Fruit fly (Drosophila melanogaster) whole organism, embryonic: ENCODE results near the gene CG5388.
A peak's percentile ranks its signal among the peaks of the same experiment; 100 is the strongest.

Experiments
- ATbp ChIP-seq: fragments of 200-800 bp; sonication (Bioruptor generic); optimal IDR thresholded peaks from 2 replicates; lab custom pipeline; 2017; ENCODE audit warnings: missing biosample characterization, mild to moderate bottlenecking, missing genetic modification characterization, missing genetic modification reagents
- Adf1 ChIP-seq: fragments of 200-800 bp; sonication (Bioruptor generic); IDR thresholded peaks from 2 replicates; pipeline ENCODE4 v1.3.6; 2022; ENCODE audit warnings: missing biosample characterization, missing genetic modification characterization
- Aef1 ChIP-seq: fragments of 200-800 bp; sonication (Bioruptor generic); IDR thresholded peaks from 3 replicates; pipeline ENCODE4 v1.3.6; 2022; ENCODE audit warnings: missing biosample characterization, missing genetic modification characterization
- BEAF-32 ChIP-seq: fragments of 200-800 bp; sonication (Bioruptor generic); optimal IDR thresholded peaks from 3 replicates; lab custom pipeline; 2017; ENCODE audit warnings: missing biosample characterization, missing genetic modification characterization, mild to moderate bottlenecking, moderate library complexity, missing genetic modification reagents
- CG1024 ChIP-seq: fragments of 200-800 bp; sonication (Bioruptor generic); IDR thresholded peaks from 2 replicates; pipeline ENCODE4 v1.3.6; 2022; ENCODE audit warnings: missing biosample characterization, missing genetic modification characterization
- CG12659 ChIP-seq: fragments of 200-800 bp; sonication (Bioruptor generic); optimal IDR thresholded peaks from 3 replicates; lab custom pipeline; 2017; ENCODE audit warnings: mild to moderate bottlenecking, missing biosample characterization, missing genetic modification reagents, missing genetic modification characterization
- CG12769 ChIP-seq: fragments of 200-800 bp; sonication (Bioruptor generic); optimal IDR thresholded peaks from 2 replicates; lab custom pipeline; 2019; ENCODE audit warnings: missing biosample characterization, mild to moderate bottlenecking, missing genetic modification characterization, moderate library complexity
- CG14965 ChIP-seq: fragments of 200-800 bp; sonication (Bioruptor generic); optimal IDR thresholded peaks from 2 replicates; lab custom pipeline; 2016; ENCODE audit warnings: missing biosample characterization, missing genetic modification characterization, borderline replicate concordance
- CG15479 ChIP-seq: fragments of 200-800 bp; sonication (Bioruptor generic); optimal IDR thresholded peaks from 3 replicates; lab custom pipeline; 2019; ENCODE audit warnings: missing biosample characterization, mild to moderate bottlenecking, missing genetic modification characterization, moderate library complexity
- CG1792 ChIP-seq: fragments of 200-800 bp; sonication (Bioruptor generic); optimal IDR thresholded peaks from 2 replicates; lab custom pipeline; 2016; ENCODE audit warnings: missing biosample characterization, missing genetic modification characterization
- CG3065 ChIP-seq: fragments of 200-800 bp; sonication (Bioruptor generic); optimal IDR thresholded peaks from 2 replicates; lab custom pipeline; 2016; ENCODE audit warnings: missing biosample characterization, missing genetic modification characterization
- CG3281 ChIP-seq: fragments of 200-800 bp; sonication (Bioruptor generic); optimal IDR thresholded peaks from 3 replicates; lab custom pipeline; 2017; ENCODE audit warnings: missing biosample characterization, mild to moderate bottlenecking, missing genetic modification characterization
- CG4424 ChIP-seq: fragments of 200-800 bp; sonication (Bioruptor generic); optimal IDR thresholded peaks from 3 replicates; lab custom pipeline; 2016; ENCODE audit warnings: missing biosample characterization, missing genetic modification characterization
- CG9609 ChIP-seq: fragments of 200-800 bp; sonication (Bioruptor generic); optimal IDR thresholded peaks from 3 replicates; lab custom pipeline; 2016; ENCODE audit warnings: missing biosample characterization, missing genetic modification characterization
- CG9797 ChIP-seq: fragments of 200-800 bp; sonication (Bioruptor generic); optimal IDR thresholded peaks from 3 replicates; lab custom pipeline; 2018; ENCODE audit warnings: missing biosample characterization, mild to moderate bottlenecking, missing genetic modification characterization
- Camta ChIP-seq: fragments of 200-800 bp; sonication (Bioruptor generic); optimal IDR thresholded peaks from 2 replicates; lab custom pipeline; 2016; ENCODE audit warnings: missing biosample characterization, missing genetic modification characterization
- D19B ChIP-seq: fragments of 200-800 bp; sonication (Bioruptor generic); optimal IDR thresholded peaks from 2 replicates; lab custom pipeline; 2017; ENCODE audit warnings: missing biosample characterization, mild to moderate bottlenecking, missing genetic modification characterization
- HLH4C ChIP-seq: fragments of 200-800 bp; sonication (Bioruptor generic); IDR thresholded peaks from 3 replicates; pipeline ENCODE4 v1.3.6; 2022; ENCODE audit warnings: missing biosample characterization, missing genetic modification characterization; ENCODE audit not compliant: partially characterized antibody
- Hmr ChIP-seq: fragments of 200-800 bp; sonication (Bioruptor generic); optimal IDR thresholded peaks from 3 replicates; lab custom pipeline; 2017; ENCODE audit warnings: mild to moderate bottlenecking, missing biosample characterization, missing genetic modification reagents, missing genetic modification characterization
- Lim3 ChIP-seq: fragments of 200-800 bp; sonication (Bioruptor generic); IDR thresholded peaks from 2 replicates; pipeline ENCODE4 v1.3.6; 2022; ENCODE audit warnings: missing biosample characterization, missing genetic modification characterization
- Lpt ChIP-seq: fragments of >200 bp; optimal IDR thresholded peaks from 2 replicates; lab custom pipeline; 2018; ENCODE audit warnings: missing biosample characterization, missing genetic modification characterization
- MTF-1 ChIP-seq: fragments of 200-800 bp; sonication (Bioruptor generic); optimal IDR thresholded peaks from 2 replicates; lab custom pipeline; 2018; ENCODE audit warnings: missing biosample characterization, mild to moderate bottlenecking, missing genetic modification characterization, borderline replicate concordance
- Med ChIP-seq: fragments of 200-800 bp; sonication (Bioruptor generic); peaks from one replicate; lab custom pipeline; 2016; ENCODE audit warnings: missing biosample characterization, missing genetic modification characterization, mild to moderate bottlenecking, inconsistent platforms, moderate library complexity
- Meics ChIP-seq: fragments of 200-800 bp; sonication (Bioruptor generic); optimal IDR thresholded peaks from 2 replicates; lab custom pipeline; 2017; ENCODE audit warnings: missing biosample characterization, mild to moderate bottlenecking, missing genetic modification characterization
- Optix ChIP-seq: fragments of 200-800 bp; sonication (Bioruptor generic); IDR thresholded peaks from 3 replicates; pipeline ENCODE4 v1.3.6; 2022; ENCODE audit warnings: missing biosample characterization, missing genetic modification characterization
- Rfx ChIP-seq: fragments of 200-800 bp; sonication (Bioruptor generic); IDR thresholded peaks from 2 replicates; pipeline ENCODE4 v1.3.6; 2022; ENCODE audit warnings: missing biosample characterization, missing genetic modification characterization
- Rx ChIP-seq: fragments of 200-800 bp; sonication (Bioruptor generic); IDR thresholded peaks from 2 replicates; pipeline ENCODE4 v1.3.6; 2022; ENCODE audit warnings: missing biosample characterization, missing genetic modification characterization
- Six4 ChIP-seq: fragments of 200-800 bp; sonication (Bioruptor generic); optimal IDR thresholded peaks from 2 replicates; lab custom pipeline; 2016; ENCODE audit warnings: missing biosample characterization, missing genetic modification characterization
- Stat92E ChIP-seq, 3 experiments: fragments of >200 bp in 2 of 3; fragments of 200-800 bp in 1 of 3; sonication (Bioruptor generic) in 1 of 3; optimal IDR thresholded peaks; 2 replicates each; lab custom pipeline; 2017 to 2019; ENCODE audit warnings: missing biosample characterization in 3 of 3, missing genetic modification characterization in 3 of 3, mild to moderate bottlenecking in 1 of 3, moderate library complexity in 1 of 3
- Usf ChIP-seq: fragments of 200-800 bp; sonication (Bioruptor generic); optimal IDR thresholded peaks from 2 replicates; lab custom pipeline; 2017; ENCODE audit warnings: missing genotype, missing biosample characterization, missing genetic modification characterization
- Xrp1 ChIP-seq: fragments of 200-800 bp; sonication (Bioruptor generic); IDR thresholded peaks from 2 replicates; pipeline ENCODE4 v1.3.6; 2022; ENCODE audit warnings: missing biosample characterization, missing genetic modification characterization
- abd-A ChIP-seq: fragments of 200-800 bp; sonication (Bioruptor generic); optimal IDR thresholded peaks from 3 replicates; lab custom pipeline; 2019; ENCODE audit warnings: missing biosample characterization, mild to moderate bottlenecking, missing genetic modification characterization, moderate library complexity
- bab2 ChIP-seq: fragments of 200-800 bp; sonication (Bioruptor generic); optimal IDR thresholded peaks from 2 replicates; lab custom pipeline; 2016; ENCODE audit warnings: missing biosample characterization, missing genetic modification characterization
- chn ChIP-seq: fragments of 200-800 bp; sonication (Bioruptor generic); optimal IDR thresholded peaks from 2 replicates; lab custom pipeline; 2016; ENCODE audit warnings: missing biosample characterization, missing genetic modification characterization
- corto ChIP-seq: fragments of 200-800 bp; sonication (Bioruptor generic); optimal IDR thresholded peaks from 2 replicates; lab custom pipeline; 2016; ENCODE audit warnings: missing biosample characterization, mild to moderate bottlenecking, missing genetic modification characterization, moderate library complexity
- hth ChIP-seq: fragments of >200 bp; optimal IDR thresholded peaks from 2 replicates; lab custom pipeline; 2017; ENCODE audit warnings: inconsistent platforms
- knrl ChIP-seq: fragments of 200-800 bp; sonication (Bioruptor generic); IDR thresholded peaks from 3 replicates; pipeline ENCODE4 v1.3.6; 2022; ENCODE audit warnings: missing biosample characterization, missing genetic modification characterization; ENCODE audit not compliant: partially characterized antibody
- mirr ChIP-seq: fragments of 200-800 bp; sonication (Bioruptor generic); optimal IDR thresholded peaks from 3 replicates; lab custom pipeline; 2018; ENCODE audit warnings: missing biosample characterization, mild to moderate bottlenecking, missing genetic modification characterization
- p53 ChIP-seq: fragments of 200-800 bp; sonication (Bioruptor generic); optimal IDR thresholded peaks from 2 replicates; lab custom pipeline; 2016; ENCODE audit warnings: missing biosample characterization, missing genetic modification characterization
- ro ChIP-seq: fragments of 200-800 bp; sonication (Bioruptor generic); IDR thresholded peaks from 2 replicates; pipeline ENCODE4 v1.3.6; 2022; ENCODE audit warnings: missing biosample characterization, missing genetic modification characterization
- sna ChIP-seq: fragments of 200-800 bp; sonication (Bioruptor generic); IDR thresholded peaks from 2 replicates; pipeline ENCODE4 v1.3.6; 2022; ENCODE audit warnings: missing biosample characterization, missing genetic modification characterization; ENCODE audit not compliant: partially characterized antibody
- ssp ChIP-seq: fragments of 200-800 bp; sonication (Bioruptor generic); IDR thresholded peaks from 2 replicates; pipeline ENCODE4 v1.3.6; 2022; ENCODE audit warnings: missing biosample characterization, missing genetic modification characterization
- sug ChIP-seq: fragments of 200-800 bp; optimal IDR thresholded peaks from 2 replicates; lab custom pipeline; 2019; ENCODE audit warnings: missing biosample characterization, mild to moderate bottlenecking, missing genetic modification characterization, moderate library complexity
- tup ChIP-seq: fragments of 200-800 bp; sonication (Bioruptor generic); optimal IDR thresholded peaks from 2 replicates; lab custom pipeline; 2016; ENCODE audit warnings: missing biosample characterization, mild to moderate bottlenecking, missing genetic modification characterization, moderate library complexity
- unc-4 ChIP-seq: fragments of 200-800 bp; sonication (Bioruptor generic); IDR thresholded peaks from 2 replicates; pipeline ENCODE4 v1.3.6; 2022; ENCODE audit warnings: missing biosample characterization, missing genetic modification characterization; ENCODE audit not compliant: partially characterized antibody
- unpg ChIP-seq: fragments of 200-800 bp; sonication (Bioruptor generic); optimal IDR thresholded peaks from 3 replicates; lab custom pipeline; 2018; ENCODE audit warnings: missing biosample characterization, mild to moderate bottlenecking, missing genetic modification characterization, moderate library complexity
- zen ChIP-seq: fragments of 200-800 bp; sonication (Bioruptor generic); optimal IDR thresholded peaks from 3 replicates; lab custom pipeline; 2018; ENCODE audit warnings: missing biosample characterization, mild to moderate bottlenecking, missing genetic modification characterization, moderate library complexity
- zen2 ChIP-seq: fragments of 200-800 bp; sonication (Bioruptor generic); IDR thresholded peaks from 3 replicates; pipeline ENCODE4 v1.3.6; 2022; ENCODE audit warnings: missing biosample characterization, missing genetic modification characterization; ENCODE audit not compliant: partially characterized antibody
- zfh2 ChIP-seq: fragments of 200-800 bp; sonication (Bioruptor generic); optimal IDR thresholded peaks from 2 replicates; lab custom pipeline; 2016; ENCODE audit warnings: missing biosample characterization, missing genetic modification characterization

Gene CG5388

DNA sequence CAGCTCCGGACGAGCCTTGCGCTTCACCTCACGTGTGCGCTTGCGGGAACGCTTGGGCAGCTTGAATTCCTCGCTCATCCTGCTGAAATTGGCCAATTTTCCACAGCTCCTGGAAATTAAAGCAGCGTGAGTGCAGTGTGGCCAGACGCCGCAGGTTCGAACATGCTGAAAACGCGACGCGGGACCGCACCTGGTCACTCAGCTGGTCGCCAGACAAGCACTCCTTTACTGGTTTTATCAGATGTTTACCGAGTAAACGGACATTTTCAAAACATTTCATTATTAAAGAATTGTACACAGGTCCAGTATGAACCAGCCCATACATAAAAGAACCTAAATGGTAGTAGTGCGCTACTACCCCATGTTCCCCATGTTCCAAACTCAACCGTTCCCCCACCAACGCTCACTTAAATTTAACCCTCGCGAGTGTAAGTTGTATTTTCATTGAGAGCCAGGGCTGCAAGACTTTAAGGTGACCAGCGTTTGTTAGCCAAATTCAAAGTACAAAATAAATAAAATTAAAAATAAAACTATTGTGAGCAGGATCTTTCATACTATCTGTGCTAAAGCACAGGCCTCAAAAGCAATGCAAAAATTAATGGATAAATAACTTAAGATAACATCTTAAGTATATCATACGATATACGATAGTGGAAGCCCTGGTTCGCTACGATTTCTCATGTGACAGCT lies 22.3 kb upstream of the CG5388 start, which contains the start of the genes JMJD6, CG7071 and Muted (continued):
- TF ChIP-seq CG12659 (GFP tag; lab: Kevin White, UChicago) (peak; percentile 97), Adf1 (GFP tag; lab: Robert Waterston, UW) (peak; percentile 69), CG1792 (peak; percentile 65), Usf (peak; percentile 85), Camta (peak; percentile 88), Six4 (GFP tag; lab: Kevin White, UChicago) (peak; percentile 89), tup (GFP tag; lab: Kevin White, UChicago) (peak; percentile 86), CG9797 (GFP tag; lab: Kevin White, UChicago) (peak; percentile 89), unpg (GFP tag; lab: Kevin White, UChicago) (peak; percentile 92), Med (peak; percentile 98), CG3065 (GFP tag; lab: Kevin White, UChicago) (peak; percentile 78), Lpt (GFP tag; lab: Kevin White, UChicago) (no peak), corto (GFP tag; lab: Kevin White, UChicago) (peak; percentile 76), ro (GFP tag; lab: Robert Waterston, UW) (peak; percentile 81), MTF-1 (GFP tag; lab: Kevin White, UChicago) (peak; percentile 76), CG4424 (peak; percentile 94), BEAF-32 (GFP tag; lab: Kevin White, UChicago) (peak; percentile 90), bab2 (GFP tag; lab: Kevin White, UChicago) (peak; percentile 89), CG15479 (GFP tag; lab: Kevin White, UChicago) (no peak), p53 (GFP tag; lab: Kevin White, UChicago) (peak; percentile 19), CG14965 (GFP tag; lab: Kevin White, UChicago) (no peak), knrl (peak; percentile 86), chn (GFP tag; lab: Kevin White, UChicago) (peak; percentile 93), abd-A (tag; lab: Kevin White, UChicago) (no peak), CG12769 (peak; percentile 74), CG9609 (GFP tag; lab: Kevin White, UChicago) (peak; percentile 83), Meics (GFP tag; lab: Kevin White, UChicago) (peak; percentile 90), CG1024 (peak; percentile 83), zen2 (GFP tag; lab: Robert Waterston, UW) (peak; percentile 55; the same call in 1 of the 3 replicates), Rx (peak; percentile 90), zfh2 (GFP tag; lab: Kevin White, UChicago) (peak; percentile 95), HLH4C (GFP tag; lab: Robert Waterston, UW) (peak; percentile 68), Xrp1 (GFP tag; lab: Robert Waterston, UW) (peak; percentile 94), Optix (GFP tag; lab: Robert Waterston, UW) (peak; percentile 88), CG3281 (peak; percentile 92), Rfx (peak; percentile 95), hth (lab: Kevin White, UChicago) (no peak), sna (GFP tag; lab: Robert Waterston, UW) (peak; percentile 91), zen (tag; lab: Kevin White, UChicago) (peak; percentile 88), Hmr (GFP tag; lab: Kevin White, UChicago) (peak; percentile 93), ssp (GFP tag; lab: Robert Waterston, UW) (peak; percentile 76), mirr (peak; percentile 75), Stat92E (GFP tag; optimal IDR thresholded peaks at IDR 0.05; lab: Kevin White, UChicago) (peak in 1 of 3 experiments; percentile 22), Lim3 (GFP tag; lab: Robert Waterston, UW) (peak; percentile 63), unc-4 (GFP tag; lab: Robert Waterston, UW) (peak; percentile 90), Aef1 (GFP tag; lab: Robert Waterston, UW) (peak; percentile 87), ATbp (GFP tag; lab: Kevin White, UChicago) (peak; percentile 73), sug (tag; lab: Kevin White, UChicago) (peak; percentile 88), D19B (peak; percentile 76)
